Fruit fly (Drosophila melanogaster) whole organism, embryonic: ENCODE data around the gene Fpgs1.

Source experiments
- Adf1 ChIP-seq: fragments of 200-800 bp; sonication (Bioruptor generic); IDR thresholded peaks from 2 replicates; pipeline ENCODE4 v1.3.6; 2022; ENCODE audit warnings: missing biosample characterization, missing genetic modification characterization
- Antp ChIP-seq: fragments of 200-800 bp; sonication (Bioruptor generic); optimal IDR thresholded peaks from 3 replicates; lab custom pipeline; 2016; ENCODE audit warnings: missing biosample characterization, missing genetic modification characterization
- CG10431 ChIP-seq: fragments of 200-800 bp; sonication (Bioruptor generic); optimal IDR thresholded peaks from 3 replicates; lab custom pipeline; 2018; ENCODE audit warnings: missing biosample characterization, mild to moderate bottlenecking, missing genetic modification characterization
- CG10565 ChIP-seq: fragments of 200-800 bp; sonication (Bioruptor generic); optimal IDR thresholded peaks from 3 replicates; lab custom pipeline; 2016; ENCODE audit warnings: missing biosample characterization, mild to moderate bottlenecking, missing genetic modification characterization
- CG11398 ChIP-seq: fragments of 200-800 bp; sonication (Bioruptor generic); optimal IDR thresholded peaks from 2 replicates; lab custom pipeline; 2016; ENCODE audit warnings: missing biosample characterization, missing genetic modification characterization
- CG11456 ChIP-seq: fragments of 200-800 bp; sonication (Bioruptor generic); IDR thresholded peaks from 3 replicates; pipeline ENCODE4 v1.3.6; 2022; ENCODE audit warnings: missing biosample characterization, missing genetic modification characterization
- CG11560 ChIP-seq: fragments of 200-800 bp; sonication (Bioruptor generic); IDR thresholded peaks from 3 replicates; pipeline ENCODE4 v1.3.6; 2022; ENCODE audit warnings: missing biosample characterization, missing genetic modification characterization
- CG11695 ChIP-seq: fragments of 200-800 bp; sonication (Bioruptor generic); IDR thresholded peaks from 3 replicates; pipeline ENCODE4 v1.3.6; 2022; ENCODE audit warnings: missing biosample characterization, missing genetic modification characterization
- CG14441 ChIP-seq: fragments of 200-800 bp; sonication (Bioruptor generic); IDR thresholded peaks from 2 replicates; pipeline ENCODE4 v1.3.6; 2022; ENCODE audit warnings: missing biosample characterization, missing genetic modification characterization
- CG14667 ChIP-seq: fragments of 200-800 bp; sonication (Bioruptor generic); IDR thresholded peaks from 2 replicates; pipeline ENCODE4 v1.3.6; 2022; ENCODE audit warnings: missing biosample characterization, missing genetic modification characterization
- CG15073 ChIP-seq: fragments of 200-800 bp; sonication (Bioruptor generic); optimal IDR thresholded peaks from 2 replicates; lab custom pipeline; 2016; ENCODE audit warnings: missing biosample characterization, missing genetic modification characterization
- CG17186 ChIP-seq: fragments of 200-800 bp; sonication (Bioruptor generic); optimal IDR thresholded peaks from 3 replicates; lab custom pipeline; 2017; ENCODE audit warnings: missing biosample characterization, missing genetic modification reagents, missing genetic modification characterization
- CG17612 ChIP-seq: fragments of 200-800 bp; sonication (Bioruptor generic); IDR thresholded peaks from 2 replicates; pipeline ENCODE4 v1.3.6; 2022; ENCODE audit warnings: missing biosample characterization, missing genetic modification characterization
- CG1792 ChIP-seq: fragments of 200-800 bp; sonication (Bioruptor generic); optimal IDR thresholded peaks from 2 replicates; lab custom pipeline; 2016; ENCODE audit warnings: missing biosample characterization, missing genetic modification characterization
- CG2199 ChIP-seq: fragments of 200-800 bp; sonication (Bioruptor generic); IDR thresholded peaks from 3 replicates; pipeline ENCODE4 v1.3.6; 2022; ENCODE audit warnings: missing biosample characterization, missing genetic modification characterization
- CG32532 ChIP-seq: fragments of 200-800 bp; sonication (Bioruptor generic); IDR thresholded peaks from 2 replicates; pipeline ENCODE4 v1.3.6; 2022; ENCODE audit warnings: missing biosample characterization, missing genetic modification characterization
- CG3726 ChIP-seq: fragments of 200-800 bp; sonication (Bioruptor generic); IDR thresholded peaks from 3 replicates; pipeline ENCODE4, ENCODE4 v1.3.6; 2022; ENCODE audit warnings: missing biosample characterization, missing genetic modification characterization
- CG5180 ChIP-seq: fragments of 200-800 bp; sonication (Bioruptor generic); optimal IDR thresholded peaks from 3 replicates; lab custom pipeline; 2017; ENCODE audit warnings: missing biosample characterization, missing genetic modification characterization, mild to moderate bottlenecking, moderate library complexity, missing genetic modification reagents
- CG7786 ChIP-seq: fragments of 200-800 bp; sonication (Bioruptor generic); optimal IDR thresholded peaks from 2 replicates; lab custom pipeline; 2016; ENCODE audit warnings: missing biosample characterization, missing genetic modification characterization
- CoRest ChIP-seq: fragments of 200-800 bp; sonication (Bioruptor generic); optimal IDR thresholded peaks from 3 replicates; lab custom pipeline; 2018; ENCODE audit warnings: missing biosample characterization, mild to moderate bottlenecking, missing genetic modification characterization, moderate library complexity
- Ets65A ChIP-seq: fragments of 200-800 bp; sonication (Bioruptor generic); peaks from one replicate; lab custom pipeline; 2016; ENCODE audit warnings: missing biosample characterization, missing genetic modification characterization
- Ets97D ChIP-seq: fragments of 200-800 bp; sonication (Bioruptor generic); optimal IDR thresholded peaks from 3 replicates; lab custom pipeline; 2016; ENCODE audit warnings: missing biosample characterization, missing genetic modification characterization
- Fer2 ChIP-seq: fragments of 200-800 bp; sonication (Bioruptor generic); optimal IDR thresholded peaks from 2 replicates; lab custom pipeline; 2018; ENCODE audit warnings: missing biosample characterization, mild to moderate bottlenecking, missing genetic modification characterization, moderate library complexity
- HLH3B ChIP-seq: fragments of 200-800 bp; sonication (Bioruptor generic); IDR thresholded peaks from 2 replicates; pipeline ENCODE4 v1.3.6; 2022; ENCODE audit warnings: missing biosample characterization, missing genetic modification characterization
- Hsf ChIP-seq: fragments of 200-800 bp; sonication (Bioruptor generic); optimal IDR thresholded peaks from 3 replicates; lab custom pipeline; 2016; ENCODE audit warnings: missing biosample characterization, missing genetic modification characterization
- Med ChIP-seq: fragments of 200-800 bp; sonication (Bioruptor generic); peaks from one replicate; lab custom pipeline; 2016; ENCODE audit warnings: missing biosample characterization, missing genetic modification characterization, mild to moderate bottlenecking, inconsistent platforms, moderate library complexity
- Oli ChIP-seq: fragments of 200-800 bp; sonication (Bioruptor generic); optimal IDR thresholded peaks from 2 replicates; lab custom pipeline; 2018; ENCODE audit warnings: missing biosample characterization, mild to moderate bottlenecking, missing genetic modification characterization, moderate library complexity
- Side ChIP-seq: fragments of 200-800 bp; sonication (Bioruptor generic); optimal IDR thresholded peaks from 2 replicates; lab custom pipeline; 2016; ENCODE audit warnings: missing biosample characterization, missing genetic modification characterization
- ash1 ChIP-seq: fragments of 200-800 bp; sonication (Bioruptor generic); optimal IDR thresholded peaks from 2 replicates; lab custom pipeline; 2018; ENCODE audit warnings: missing biosample characterization, mild to moderate bottlenecking, missing genetic modification characterization
- bab2 ChIP-seq: fragments of 200-800 bp; sonication (Bioruptor generic); optimal IDR thresholded peaks from 2 replicates; lab custom pipeline; 2016; ENCODE audit warnings: missing biosample characterization, missing genetic modification characterization
- chinmo ChIP-seq: fragments of 200-800 bp; sonication (Bioruptor generic); IDR thresholded peaks from 4 replicates; pipeline ENCODE4 v1.3.6; 2022; ENCODE audit warnings: missing biosample characterization, missing genetic modification characterization; ENCODE audit not compliant: partially characterized antibody
- chm ChIP-seq: fragments of 200-800 bp; sonication (Bioruptor generic); IDR thresholded peaks from 2 replicates; pipeline ENCODE4 v1.3.6; 2022; ENCODE audit warnings: missing biosample characterization, missing genetic modification characterization
- chn ChIP-seq: fragments of 200-800 bp; sonication (Bioruptor generic); optimal IDR thresholded peaks from 2 replicates; lab custom pipeline; 2016; ENCODE audit warnings: missing biosample characterization, missing genetic modification characterization
- croc ChIP-seq: fragments of 200-800 bp; sonication (Bioruptor generic); conservative IDR thresholded peaks from 3 replicates; pipeline ENCODE4 v1.3.6; 2022; ENCODE audit warnings: missing biosample characterization, missing genetic modification characterization
- dimm ChIP-seq: fragments of 200-800 bp; sonication (Bioruptor generic); IDR thresholded peaks from 2 replicates; pipeline ENCODE4 v1.3.6; 2022; ENCODE audit warnings: missing biosample characterization, missing genetic modification characterization
- dmrt99B ChIP-seq: fragments of 200-800 bp; sonication (Bioruptor generic); optimal IDR thresholded peaks from 2 replicates; lab custom pipeline; 2018; ENCODE audit warnings: missing biosample characterization, mild to moderate bottlenecking, missing genetic modification characterization, moderate library complexity
- dpn ChIP-seq, 2 experiments: fragments of 200-800 bp; sonication (Bioruptor generic); optimal IDR thresholded peaks; 3 replicates each; lab custom pipeline; 2016; ENCODE audit warnings: missing biosample characterization in 2 of 2, missing genetic modification characterization in 2 of 2
- gro ChIP-seq: fragments of 200-800 bp; sonication (Bioruptor generic); optimal IDR thresholded peaks from 2 replicates; lab custom pipeline; 2016; ENCODE audit warnings: missing biosample characterization, missing genetic modification characterization
- gsb-n ChIP-seq: fragments of 200-800 bp; sonication (Bioruptor generic); optimal IDR thresholded peaks from 3 replicates; lab custom pipeline; 2018; ENCODE audit warnings: missing biosample characterization, mild to moderate bottlenecking, missing genetic modification characterization
- gt ChIP-seq: fragments of 200-800 bp; sonication (Bioruptor generic); IDR thresholded peaks from 2 replicates; pipeline ENCODE4 v1.3.6; 2022; ENCODE audit warnings: missing biosample characterization, missing genetic modification characterization
- hb ChIP-seq: fragments of 200-800 bp; sonication (Bioruptor generic); IDR thresholded peaks from 3 replicates; pipeline ENCODE4 v1.3.6; 2022; ENCODE audit warnings: missing biosample characterization, missing genetic modification characterization; ENCODE audit not compliant: partially characterized antibody
- hbn ChIP-seq: fragments of 200-800 bp; sonication (Bioruptor generic); IDR thresholded peaks from 2 replicates; pipeline ENCODE4 v1.3.6; 2022; ENCODE audit warnings: missing biosample characterization, missing genetic modification characterization; ENCODE audit not compliant: partially characterized antibody
- inv ChIP-seq: fragments of 200-800 bp; sonication (Bioruptor generic); IDR thresholded peaks from 2 replicates; pipeline ENCODE4 v1.3.6; 2022; ENCODE audit warnings: missing biosample characterization, missing genetic modification characterization; ENCODE audit not compliant: partially characterized antibody
- jing ChIP-seq: fragments of 200-800 bp; sonication (Bioruptor generic); optimal IDR thresholded peaks from 2 replicates; lab custom pipeline; 2018; ENCODE audit warnings: missing biosample characterization, mild to moderate bottlenecking, missing genetic modification characterization
- pb ChIP-seq: fragments of 200-800 bp; sonication (Bioruptor generic); optimal IDR thresholded peaks from 3 replicates; lab custom pipeline; 2016; ENCODE audit warnings: missing biosample characterization, missing genetic modification characterization
- phol ChIP-seq: fragments of 200-800 bp; sonication (Bioruptor generic); optimal IDR thresholded peaks from 3 replicates; lab custom pipeline; 2018; ENCODE audit warnings: missing biosample characterization, mild to moderate bottlenecking, missing genetic modification characterization, moderate library complexity
- prd ChIP-seq, 3 experiments: fragments of >200 bp in 2 of 3; fragments of 200-800 bp in 1 of 3; sonication (Bioruptor generic) in 1 of 3; optimal IDR thresholded peaks in 2 of 3; IDR thresholded peaks in 1 of 3; 2 replicates in 2 of 3; 3 replicates in 1 of 3; pipeline versions ENCODE4 v1.3.6 to Lab custom; 2017 to 2022; ENCODE audit warnings: missing biosample characterization in 1 of 3, missing genetic modification characterization in 1 of 3
- pum ChIP-seq: fragments of 200-800 bp; sonication (Bioruptor generic); optimal IDR thresholded peaks from 2 replicates; lab custom pipeline; 2016; ENCODE audit warnings: missing biosample characterization, missing genetic modification characterization
- sens ChIP-seq: fragments of 200-800 bp; sonication (Bioruptor generic); peaks from one replicate; lab custom pipeline; 2016; ENCODE audit warnings: missing biosample characterization, missing genetic modification characterization
- sr ChIP-seq: fragments of 200-800 bp; sonication (Bioruptor generic); IDR thresholded peaks from 3 replicates; pipeline ENCODE4 v1.3.6; 2022; ENCODE audit warnings: missing biosample characterization, missing genetic modification characterization
- vvl ChIP-seq: fragments of 200-800 bp; sonication (Bioruptor generic); IDR thresholded peaks from 2 replicates; pipeline ENCODE4 v1.3.6; 2022; ENCODE audit warnings: missing biosample characterization, missing genetic modification characterization

The Fpgs1 gene

dm6 chrX:12574666-12575202 lies 36.9 kb upstream of the Fpgs1 start (continued):
- no peak for TF ChIP-seq CG11456 (GFP tag; lab: Robert Waterston, UW)
- peak; percentile 99 for TF ChIP-seq chinmo (GFP tag; lab: Robert Waterston, UW)
- TF ChIP-seq CG14667: no peak
- no peak for TF ChIP-seq CG5180 (GFP tag; lab: Kevin White, UChicago)
- no peak for TF ChIP-seq Antp (GFP tag; lab: Kevin White, UChicago)
- TF ChIP-seq Fer2: no peak
- no peak for TF ChIP-seq jing (GFP tag; lab: Kevin White, UChicago)
- 0 out of 3 replicates have a peak, but pooled peaks have one; percentile 37 for TF ChIP-seq CG11695 (GFP tag; lab: Robert Waterston, UW)
- TF ChIP-seq pb (GFP tag; lab: Kevin White, UChicago): no peak
- no peak for TF ChIP-seq gsb-n
- no peak for TF ChIP-seq gro (GFP tag; lab: Kevin White, UChicago)
- no peak for TF ChIP-seq CG11560 (tag; lab: Robert Waterston, UW)
- TF ChIP-seq Adf1 (GFP tag; lab: Robert Waterston, UW): peak; percentile 77
- no peak for TF ChIP-seq ash1
- no peak for TF ChIP-seq sr
- no peak for TF ChIP-seq chm (GFP tag; lab: Robert Waterston, UW)
- peak; percentile 8 for TF ChIP-seq Hsf (GFP tag; lab: Kevin White, UChicago)
- TF ChIP-seq CG17612: no peak
- TF ChIP-seq bab2 (GFP tag; lab: Kevin White, UChicago): no peak
- TF ChIP-seq CG17186 (GFP tag; lab: Kevin White, UChicago): no peak
- no peak for TF ChIP-seq CG2199 (GFP tag; lab: Robert Waterston, UW)
- TF ChIP-seq pum (GFP tag; lab: Kevin White, UChicago): no peak
- TF ChIP-seq dpn (GFP tag; optimal IDR thresholded peaks at IDR 0.05; lab: Kevin White, UChicago): peak in 1 of 2 experiments; percentile 26
- TF ChIP-seq CG10565 (GFP tag; lab: Kevin White, UChicago): no peak
- no peak for TF ChIP-seq gt (GFP tag; lab: Robert Waterston, UW)
- TF ChIP-seq CG11398 (GFP tag; lab: Kevin White, UChicago): no peak
- no peak for TF ChIP-seq chn (GFP tag; lab: Kevin White, UChicago)
- no peak for TF ChIP-seq dimm (GFP tag; lab: Robert Waterston, UW)
- no peak for TF ChIP-seq hbn (GFP tag; lab: Robert Waterston, UW)
- TF ChIP-seq CG3726: no peak
- TF ChIP-seq Ets97D (GFP tag; lab: Kevin White, UChicago): no peak
- no peak for TF ChIP-seq dmrt99B (tag; lab: Kevin White, UChicago)
- no peak for TF ChIP-seq hb (GFP tag; lab: Robert Waterston, UW)
- TF ChIP-seq CG7786 (GFP tag; lab: Kevin White, UChicago): peak; percentile 29
- TF ChIP-seq croc: no peak
- TF ChIP-seq Side (GFP tag; lab: Kevin White, UChicago): no peak
- TF ChIP-seq CG14441 (GFP tag; lab: Robert Waterston, UW): no peak

dm6 chrX:12575292-12575826 lies 36.3 kb upstream of the Fpgs1 start:
- TF ChIP-seq Oli (tag; lab: Kevin White, UChicago) (peak; percentile 19), CG14441 (GFP tag; lab: Robert Waterston, UW) (0 out of 2 replicates have a peak, but pooled peaks have one; percentile 28), CG1792 (no peak), CG32532 (GFP tag; lab: Robert Waterston, UW) (0 out of 2 replicates have a peak, but pooled peaks have one; percentile 6), vvl (peak; percentile 66), CG10431 (GFP tag; lab: Kevin White, UChicago) (no peak), prd (optimal IDR thresholded peaks at IDR 0.05; lab: Kevin White, UChicago) (no peak), prd (GFP tag; IDR thresholded peaks at IDR 0.05; lab: Robert Waterston, UW) (peak; percentile 28; the same call in 1 of the 3 replicates), Med (GFP tag; lab: Kevin White, UChicago) (peak; percentile 76), Ets65A (peak; percentile 84), CG15073 (no peak), phol (peak; percentile 9), CG11560 (tag; lab: Robert Waterston, UW) (no peak), HLH3B (no peak), inv (no peak), sens (GFP tag; lab: Kevin White, UChicago) (peak; percentile 28), CoRest (no peak)
